Fruit fly (Drosophila melanogaster): Measurements from ENCODE around the gene CG43799.

Gene CG43799

dm6 chr2L:7261989-7262388, 34.5 kb downstream of the CG43799 start:
- TF ChIP-seq Myc (optimal IDR thresholded peaks at IDR 0.05) (no peak), h (optimal IDR thresholded peaks at IDR 0.05) (no peak), ttk (optimal IDR thresholded peaks at IDR 0.05) (no peak), Sin3A (optimal IDR thresholded peaks at IDR 0.05) (no peak), psq (optimal IDR thresholded peaks at IDR 0.05) (no peak), insv (optimal IDR thresholded peaks at IDR 0.05) (no peak)

dm6 chr2L:7262580-7262979, 35.0 kb downstream of the CG43799 start:
- no peak for TF ChIP-seq psq (optimal IDR thresholded peaks at IDR 0.05)
- TF ChIP-seq Sin3A (optimal IDR thresholded peaks at IDR 0.05): no peak
- TF ChIP-seq insv (optimal IDR thresholded peaks at IDR 0.05): no peak
- no peak for TF ChIP-seq Myc (optimal IDR thresholded peaks at IDR 0.05)
- no peak for TF ChIP-seq ttk (optimal IDR thresholded peaks at IDR 0.05)
- no peak for TF ChIP-seq h (optimal IDR thresholded peaks at IDR 0.05)

dm6 chr2L:7264396-7264795, 36.9 kb downstream of the CG43799 start:
- TF ChIP-seq ttk (optimal IDR thresholded peaks at IDR 0.05) (no peak), Sin3A (optimal IDR thresholded peaks at IDR 0.05) (no peak), insv (optimal IDR thresholded peaks at IDR 0.05) (no peak), Myc (optimal IDR thresholded peaks at IDR 0.05) (no peak), h (optimal IDR thresholded peaks at IDR 0.05) (no peak), psq (optimal IDR thresholded peaks at IDR 0.05) (no peak)

dm6 chr2L:7264885-7265540, 37.5 kb downstream of the CG43799 start:
- TF ChIP-seq h (optimal IDR thresholded peaks at IDR 0.05) (no peak), psq (optimal IDR thresholded peaks at IDR 0.05) (no peak), ttk (optimal IDR thresholded peaks at IDR 0.05) (no peak)

dm6 chr2L:7265970-7266369, 38.4 kb downstream of the CG43799 start:
- TF ChIP-seq insv (optimal IDR thresholded peaks at IDR 0.05) (no peak), psq (optimal IDR thresholded peaks at IDR 0.05) (no peak), ttk (optimal IDR thresholded peaks at IDR 0.05) (no peak), Sin3A (optimal IDR thresholded peaks at IDR 0.05) (no peak), Myc (optimal IDR thresholded peaks at IDR 0.05) (no peak), h (optimal IDR thresholded peaks at IDR 0.05) (no peak)

- TF ChIP-seq Sin3A (optimal IDR thresholded peaks at IDR 0.05) (no peak), Myc (optimal IDR thresholded peaks at IDR 0.05) (no peak), h (optimal IDR thresholded peaks at IDR 0.05) (no peak), ttk (optimal IDR thresholded peaks at IDR 0.05) (no peak), insv (optimal IDR thresholded peaks at IDR 0.05) (no peak), psq (optimal IDR thresholded peaks at IDR 0.05) (no peak)
These were observed 42.7 kb downstream of the CG43799 start for dm6 chr2L:7270270-7270669.

- TF ChIP-seq ttk (optimal IDR thresholded peaks at IDR 0.05) (no peak), psq (optimal IDR thresholded peaks at IDR 0.05) (no peak)
These were observed 44.9 kb downstream of the CG43799 start for dm6 chr2L:7272452-7272851.

dm6 chr2L:7277017-7277416, 49.5 kb downstream of the CG43799 start, which contains the start of gene Wnt4:
Gene Wnt4 (minus strand): TSS chr2L:7277171.
- no peak for TF ChIP-seq h (optimal IDR thresholded peaks at IDR 0.05)
- TF ChIP-seq Sin3A (optimal IDR thresholded peaks at IDR 0.05): no peak

dm6 chr2L:7277562-7278255, 50.2 kb downstream of the CG43799 start:
- TF ChIP-seq insv (optimal IDR thresholded peaks at IDR 0.05) (no peak), psq (optimal IDR thresholded peaks at IDR 0.05) (no peak), ttk (optimal IDR thresholded peaks at IDR 0.05) (no peak), Sin3A (optimal IDR thresholded peaks at IDR 0.05) (no peak), h (optimal IDR thresholded peaks at IDR 0.05) (no peak), Myc (optimal IDR thresholded peaks at IDR 0.05) (no peak)

Measured in Kc167 (cell line).